Fruit fly (Drosophila melanogaster) whole organism, embryonic: ENCODE data around the gene Atx-1.

Experiments used
- Bdp1 ChIP-seq: fragments of 200-800 bp; sonication (Bioruptor generic); optimal IDR thresholded peaks from 3 replicates; lab custom pipeline; 2016; ENCODE audit warnings: missing biosample characterization, missing genetic modification characterization
- C15 ChIP-seq: fragments of 200-800 bp; sonication (Bioruptor generic); IDR thresholded peaks from 3 replicates; pipeline ENCODE4 v1.3.6; 2022; ENCODE audit warnings: missing biosample characterization, missing genetic modification characterization
- CG10267 ChIP-seq: fragments of 200-800 bp; sonication (Bioruptor generic); optimal IDR thresholded peaks from 2 replicates; lab custom pipeline; 2018; ENCODE audit warnings: missing biosample characterization, mild to moderate bottlenecking, missing genetic modification characterization, moderate library complexity
- CG10321 ChIP-seq: fragments of 200-800 bp; sonication (Bioruptor generic); IDR thresholded peaks from 2 replicates; pipeline ENCODE4 v1.3.6; 2022; ENCODE audit warnings: missing biosample characterization, missing genetic modification characterization
- CG10431 ChIP-seq: fragments of 200-800 bp; sonication (Bioruptor generic); optimal IDR thresholded peaks from 3 replicates; lab custom pipeline; 2018; ENCODE audit warnings: missing biosample characterization, mild to moderate bottlenecking, missing genetic modification characterization
- CG10654 ChIP-seq: fragments of 200-800 bp; sonication (Bioruptor generic); optimal IDR thresholded peaks from 2 replicates; lab custom pipeline; 2016; ENCODE audit warnings: missing biosample characterization, missing genetic modification characterization
- CG11093 ChIP-seq: fragments of 200-800 bp; sonication (Bioruptor generic); IDR thresholded peaks from 3 replicates; pipeline ENCODE4 v1.3.6; 2022; ENCODE audit warnings: missing biosample characterization, missing genetic modification characterization
- CG12104 ChIP-seq: fragments of 200-800 bp; sonication (Bioruptor generic); optimal IDR thresholded peaks from 3 replicates; lab custom pipeline; 2016; ENCODE audit warnings: missing biosample characterization, missing genetic modification characterization
- CG13296 ChIP-seq: fragments of 200-800 bp; sonication (Bioruptor generic); optimal IDR thresholded peaks from 3 replicates; lab custom pipeline; 2018; ENCODE audit warnings: missing biosample characterization, mild to moderate bottlenecking, missing genetic modification characterization
- CG15601 ChIP-seq: fragments of 200-800 bp; sonication (Bioruptor generic); optimal IDR thresholded peaks from 3 replicates; lab custom pipeline; 2019; ENCODE audit warnings: missing biosample characterization, mild to moderate bottlenecking, missing genetic modification characterization, moderate library complexity
- CG16779 ChIP-seq: fragments of 200-800 bp; sonication (Bioruptor generic); IDR thresholded peaks from 2 replicates; pipeline ENCODE4 v1.3.6; 2022; ENCODE audit warnings: missing biosample characterization, missing genetic modification characterization
- CG16863 ChIP-seq: fragments of 200-800 bp; sonication (Bioruptor generic); optimal IDR thresholded peaks from 3 replicates; lab custom pipeline; 2016; ENCODE audit warnings: missing biosample characterization, missing genetic modification characterization
- CG18476 ChIP-seq: fragments of 200-800 bp; sonication (Bioruptor generic); optimal IDR thresholded peaks from 2 replicates; lab custom pipeline; 2016; ENCODE audit warnings: missing biosample characterization, mild to moderate bottlenecking, missing genetic modification characterization
- CG2875 ChIP-seq: fragments of 200-800 bp; sonication (Bioruptor generic); optimal IDR thresholded peaks from 2 replicates; lab custom pipeline; 2017; ENCODE audit warnings: missing biosample characterization, mild to moderate bottlenecking, missing genetic modification characterization, missing genetic modification reagents
- CG32532 ChIP-seq: fragments of 200-800 bp; sonication (Bioruptor generic); IDR thresholded peaks from 2 replicates; pipeline ENCODE4 v1.3.6; 2022; ENCODE audit warnings: missing biosample characterization, missing genetic modification characterization
- CG32767 ChIP-seq: fragments of 200-800 bp; sonication (Bioruptor generic); IDR thresholded peaks from 2 replicates; pipeline ENCODE4 v1.3.6; 2022; ENCODE audit warnings: missing biosample characterization, missing genetic modification characterization
- CG3847 ChIP-seq: fragments of 200-800 bp; sonication (Bioruptor generic); IDR thresholded peaks from 2 replicates; pipeline ENCODE4 v1.3.6; 2022; ENCODE audit warnings: missing biosample characterization, missing genetic modification characterization
- CG4617 ChIP-seq: fragments of 200-800 bp; sonication (Bioruptor generic); optimal IDR thresholded peaks from 3 replicates; lab custom pipeline; 2016; ENCODE audit warnings: missing biosample characterization, missing genetic modification characterization, borderline replicate concordance
- CG6813 ChIP-seq: fragments of 200-800 bp; sonication (Bioruptor generic); optimal IDR thresholded peaks from 2 replicates; lab custom pipeline; 2017; ENCODE audit warnings: missing biosample characterization, missing genetic modification characterization, mild to moderate bottlenecking, moderate library complexity, missing genetic modification reagents
- CG7786 ChIP-seq: fragments of 200-800 bp; sonication (Bioruptor generic); optimal IDR thresholded peaks from 2 replicates; lab custom pipeline; 2016; ENCODE audit warnings: missing biosample characterization, missing genetic modification characterization
- CG7839 ChIP-seq: fragments of 200-800 bp; sonication (Bioruptor generic); optimal IDR thresholded peaks from 3 replicates; lab custom pipeline; 2018; ENCODE audit warnings: missing biosample characterization, mild to moderate bottlenecking, missing genetic modification characterization, moderate library complexity
- CG8924 ChIP-seq: fragments of 200-800 bp; optimal IDR thresholded peaks from 3 replicates; lab custom pipeline; 2019; ENCODE audit warnings: missing biosample characterization, mild to moderate bottlenecking, missing genetic modification characterization, moderate library complexity
- CG9609 ChIP-seq: fragments of 200-800 bp; sonication (Bioruptor generic); optimal IDR thresholded peaks from 3 replicates; lab custom pipeline; 2016; ENCODE audit warnings: missing biosample characterization, missing genetic modification characterization
- CTCF ChIP-seq: fragments of 200-800 bp; sonication (Bioruptor generic); optimal IDR thresholded peaks from 2 replicates; lab custom pipeline; 2017; ENCODE audit warnings: missing biosample characterization, mild to moderate bottlenecking, missing genetic modification characterization, moderate library complexity
- Camta ChIP-seq: fragments of 200-800 bp; sonication (Bioruptor generic); optimal IDR thresholded peaks from 2 replicates; lab custom pipeline; 2016; ENCODE audit warnings: missing biosample characterization, missing genetic modification characterization
- CoRest ChIP-seq: fragments of 200-800 bp; sonication (Bioruptor generic); optimal IDR thresholded peaks from 3 replicates; lab custom pipeline; 2018; ENCODE audit warnings: missing biosample characterization, mild to moderate bottlenecking, missing genetic modification characterization, moderate library complexity
- Doc2 ChIP-seq: fragments of 200-800 bp; sonication (Bioruptor generic); IDR thresholded peaks from 2 replicates; pipeline ENCODE4 v1.3.6; 2022; ENCODE audit warnings: missing biosample characterization, missing genetic modification characterization
- HLH3B ChIP-seq: fragments of 200-800 bp; sonication (Bioruptor generic); IDR thresholded peaks from 2 replicates; pipeline ENCODE4 v1.3.6; 2022; ENCODE audit warnings: missing biosample characterization, missing genetic modification characterization
- Hsf ChIP-seq: fragments of 200-800 bp; sonication (Bioruptor generic); optimal IDR thresholded peaks from 3 replicates; lab custom pipeline; 2016; ENCODE audit warnings: missing biosample characterization, missing genetic modification characterization
- Myb ChIP-seq: fragments of 200-800 bp; sonication (Bioruptor generic); optimal IDR thresholded peaks from 2 replicates; lab custom pipeline; 2016; ENCODE audit warnings: missing biosample characterization, missing genetic modification characterization
- Sox100B ChIP-seq: fragments of 200-800 bp; sonication (Bioruptor generic); optimal IDR thresholded peaks from 3 replicates; lab custom pipeline; 2018; ENCODE audit warnings: missing biosample characterization, mild to moderate bottlenecking, missing genetic modification characterization
- Sry-δ ChIP-seq: fragments of 200-800 bp; sonication (Bioruptor generic); optimal IDR thresholded peaks from 2 replicates; lab custom pipeline; 2016; ENCODE audit warnings: missing biosample characterization, missing genetic modification characterization
- Trl ChIP-seq, 3 experiments: fragments of >200 bp in 2 of 3; fragments of 200-800 bp in 1 of 3; sonication (Bioruptor generic) in 1 of 3; optimal IDR thresholded peaks; 2 replicates in 1 of 3; 3 replicates in 2 of 3; lab custom pipeline; 2016 to 2017; ENCODE audit warnings: missing biosample characterization in 1 of 3, missing genetic modification characterization in 1 of 3
- ap ChIP-seq: fragments of 200-800 bp; sonication (Bioruptor generic); IDR thresholded peaks from 2 replicates; pipeline ENCODE4 v1.3.6; 2022; ENCODE audit warnings: missing biosample characterization, missing genetic modification characterization
- crc ChIP-seq: fragments of 200-800 bp; sonication (Bioruptor generic); optimal IDR thresholded peaks from 2 replicates; lab custom pipeline; 2016; ENCODE audit warnings: missing biosample characterization, missing genetic modification characterization
- cwo ChIP-seq: fragments of 200-800 bp; sonication (Bioruptor generic); optimal IDR thresholded peaks from 3 replicates; lab custom pipeline; 2017; ENCODE audit warnings: missing biosample characterization, missing genetic modification characterization, mild to moderate bottlenecking, moderate library complexity, missing genetic modification reagents
- esg ChIP-seq: fragments of 200-800 bp; sonication (Bioruptor generic); conservative IDR thresholded peaks from 2 replicates; pipeline ENCODE4 v1.3.6; 2022; ENCODE audit warnings: missing biosample characterization, missing genetic modification characterization
- fu2 ChIP-seq: fragments of 200-800 bp; sonication (Bioruptor generic); optimal IDR thresholded peaks from 2 replicates; lab custom pipeline; 2016; ENCODE audit warnings: missing biosample characterization, missing genetic modification characterization
- klu ChIP-seq: fragments of 200-800 bp; sonication (Bioruptor generic); IDR thresholded peaks from 2 replicates; pipeline ENCODE4 v1.3.6; 2022; ENCODE audit warnings: missing biosample characterization, missing genetic modification characterization
- knrl ChIP-seq: fragments of 200-800 bp; sonication (Bioruptor generic); IDR thresholded peaks from 3 replicates; pipeline ENCODE4 v1.3.6; 2022; ENCODE audit warnings: missing biosample characterization, missing genetic modification characterization; ENCODE audit not compliant: partially characterized antibody
- nerfin-1 ChIP-seq: fragments of 200-800 bp; sonication (Bioruptor generic); optimal IDR thresholded peaks from 3 replicates; lab custom pipeline; 2019; ENCODE audit warnings: missing biosample characterization, mild to moderate bottlenecking, missing genetic modification characterization, moderate library complexity
- nerfin-2 ChIP-seq: fragments of 200-800 bp; sonication (Bioruptor generic); IDR thresholded peaks from 2 replicates; pipeline ENCODE4 v1.3.6; 2022; ENCODE audit warnings: missing biosample characterization, missing genetic modification characterization; ENCODE audit not compliant: partially characterized antibody
- nmo ChIP-seq: fragments of 200-800 bp; sonication (Bioruptor generic); optimal IDR thresholded peaks from 2 replicates; lab custom pipeline; 2018; ENCODE audit warnings: missing biosample characterization, mild to moderate bottlenecking, missing genetic modification characterization, moderate library complexity
- pnt ChIP-seq: fragments of 200-800 bp; sonication (Bioruptor generic); optimal IDR thresholded peaks from 3 replicates; lab custom pipeline; 2016; ENCODE audit warnings: missing biosample characterization, missing genetic modification characterization
- pzg ChIP-seq: fragments of 200-800 bp; sonication (Bioruptor generic); optimal IDR thresholded peaks from 3 replicates; lab custom pipeline; 2018; ENCODE audit warnings: missing biosample characterization, mild to moderate bottlenecking, missing genetic modification characterization, moderate library complexity
- repo ChIP-seq: fragments of 200-800 bp; sonication (Bioruptor generic); optimal IDR thresholded peaks from 2 replicates; lab custom pipeline; 2016; ENCODE audit warnings: missing biosample characterization, missing genetic modification characterization
- usp ChIP-seq: fragments of >200 bp; optimal IDR thresholded peaks from 2 replicates; lab custom pipeline; 2017; ENCODE audit warnings: missing biosample characterization, missing genetic modification characterization
- wdn ChIP-seq: fragments of 200-800 bp; sonication (Bioruptor generic); IDR thresholded peaks from 2 replicates; pipeline ENCODE4 v1.3.6; 2022; ENCODE audit warnings: missing biosample characterization, missing genetic modification characterization
- wor ChIP-seq: fragments of 200-800 bp; sonication (Bioruptor generic); IDR thresholded peaks from 2 replicates; pipeline ENCODE4 v1.3.6; 2022; ENCODE audit warnings: missing biosample characterization, missing genetic modification characterization

The Atx-1 gene

DNA sequence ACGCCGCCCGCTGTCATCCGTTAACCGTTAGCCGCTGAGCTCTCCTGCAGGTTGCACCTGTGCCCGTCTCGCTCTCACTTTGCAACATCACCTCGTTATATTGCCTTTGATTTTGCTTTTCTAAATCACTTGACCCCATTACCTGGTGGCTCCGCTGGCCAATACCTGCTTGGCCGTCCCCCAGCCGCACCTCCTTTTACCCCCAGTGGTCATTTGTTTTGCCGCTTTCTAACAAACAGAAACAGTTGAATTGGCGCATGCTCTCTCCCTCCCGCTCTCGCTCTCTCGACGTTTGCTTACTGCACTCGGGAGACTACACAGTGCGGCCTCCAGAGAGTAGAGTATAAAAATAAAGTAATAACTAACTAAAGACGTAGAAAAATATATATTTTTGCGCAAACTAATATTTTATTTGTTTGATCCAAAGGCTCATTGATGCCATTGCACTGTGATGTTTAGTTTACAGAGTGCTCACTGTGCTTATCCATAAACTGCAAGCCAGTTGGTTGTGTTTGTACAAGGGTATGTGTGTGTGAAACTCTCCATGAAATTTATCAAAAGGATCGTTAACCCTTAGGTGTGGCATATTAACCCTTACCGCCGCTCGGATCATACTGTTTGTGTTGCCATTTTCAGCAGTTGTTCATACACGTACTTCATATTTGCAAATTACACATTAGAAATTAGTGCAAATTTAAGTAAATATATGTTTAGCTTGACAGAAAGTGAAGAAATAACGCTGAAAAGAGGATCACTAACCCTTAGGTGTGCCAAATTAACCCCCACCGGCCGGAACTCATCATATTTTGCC, 18.3 kb upstream of the Atx-1 start (continued):
- TF ChIP-seq usp (GFP tag; lab: Kevin White, UChicago) = no peak
- no peak for TF ChIP-seq CTCF (GFP tag; lab: Kevin White, UChicago)
- TF ChIP-seq HLH3B = peak; percentile 91
- peak; percentile 80; the same call in 2 of the 3 replicates for TF ChIP-seq CG11093 (GFP tag; lab: Robert Waterston, UW)
- peak; percentile 88 for TF ChIP-seq CG32532 (GFP tag; lab: Robert Waterston, UW)
- peak; percentile 81 for TF ChIP-seq CG8924
- peak; percentile 29 for TF ChIP-seq CG6813 (GFP tag; lab: Kevin White, UChicago)
- peak; percentile 83 for TF ChIP-seq wor (GFP tag; lab: Robert Waterston, UW)
- TF ChIP-seq CoRest (tag; lab: Kevin White, UChicago) = peak; percentile 66
- peak; percentile 46 for TF ChIP-seq CG10654 (GFP tag; lab: Kevin White, UChicago)
- peak; percentile 75 for TF ChIP-seq CG7786 (GFP tag; lab: Kevin White, UChicago)
- TF ChIP-seq klu (GFP tag; lab: Robert Waterston, UW) = peak; percentile 64; the same call in 1 of the 2 replicates
- TF ChIP-seq CG18476 = peak; percentile 67
- TF ChIP-seq pnt (GFP tag; lab: Kevin White, UChicago) = peak; percentile 63
- TF ChIP-seq cwo (GFP tag; lab: Kevin White, UChicago) = peak; percentile 69
- no peak for TF ChIP-seq CG7839
- TF ChIP-seq nerfin-1 (tag; lab: Kevin White, UChicago) = peak; percentile 64
- TF ChIP-seq CG16779 (GFP tag; lab: Robert Waterston, UW) = peak; percentile 27; the same call in 1 of the 2 replicates
- peak; percentile 50 for TF ChIP-seq CG4617 (GFP tag; lab: Kevin White, UChicago)
- TF ChIP-seq Sox100B (GFP tag; lab: Kevin White, UChicago) = no peak
- peak; percentile 29 for TF ChIP-seq crc
- TF ChIP-seq CG3847 (GFP tag; lab: Robert Waterston, UW) = peak; percentile 69
- no peak for TF ChIP-seq CG10431 (GFP tag; lab: Kevin White, UChicago)
- TF ChIP-seq pzg (GFP tag; lab: Kevin White, UChicago) = no peak
- TF ChIP-seq CG15601 (tag; lab: Kevin White, UChicago) = peak; percentile 64
- TF ChIP-seq C15 (GFP tag; lab: Robert Waterston, UW) = peak; percentile 24; the same call in 1 of the 3 replicates
- peak; percentile 70 to 74 for TF ChIP-seq Trl (optimal IDR thresholded peaks at IDR 0.05; lab: Kevin White, UChicago)
- TF ChIP-seq Trl (GFP tag; optimal IDR thresholded peaks at IDR 0.05; lab: Kevin White, UChicago) = peak; percentile 58
- TF ChIP-seq CG10267 = peak; percentile 61
- TF ChIP-seq Camta = peak; percentile 39
- no peak for TF ChIP-seq repo
- peak; percentile 51 for TF ChIP-seq CG9609
- peak; percentile 62; the same call in 1 of the 2 replicates for TF ChIP-seq Doc2 (GFP tag; lab: Robert Waterston, UW)
- TF ChIP-seq CG2875 (GFP tag; lab: Kevin White, UChicago) = peak; percentile 75
- TF ChIP-seq Bdp1 (GFP tag; lab: Kevin White, UChicago) = peak; percentile 38
- TF ChIP-seq CG16863 (GFP tag; lab: Kevin White, UChicago) = peak; percentile 66
- peak; percentile 2 for TF ChIP-seq Sry-δ
- peak; percentile 78 for TF ChIP-seq ap (GFP tag; lab: Robert Waterston, UW)
- no peak for TF ChIP-seq CG10321 (GFP tag; lab: Robert Waterston, UW)
- TF ChIP-seq Myb (GFP tag; lab: Kevin White, UChicago) = peak; percentile 41
- peak; percentile 82 for TF ChIP-seq nmo
- no peak for TF ChIP-seq knrl (GFP tag; lab: Robert Waterston, UW)
- peak; percentile 83 for TF ChIP-seq Hsf (GFP tag; lab: Kevin White, UChicago)
- TF ChIP-seq wdn = peak; percentile 48; the same call in 1 of the 2 replicates
- TF ChIP-seq nerfin-2 (GFP tag; lab: Robert Waterston, UW) = no peak
- TF ChIP-seq CG32767 (GFP tag; lab: Robert Waterston, UW) = peak; percentile 74
- no peak for TF ChIP-seq fu2
- peak; percentile 61 for TF ChIP-seq CG13296 (GFP tag; lab: Kevin White, UChicago)
- peak; percentile 85 for TF ChIP-seq esg (GFP tag; lab: Robert Waterston, UW)
- peak; percentile 8 for TF ChIP-seq CG12104 (GFP tag; lab: Kevin White, UChicago)
